Fruit fly (Drosophila melanogaster): ENCODE data around the gene CG2993.

DNA sequence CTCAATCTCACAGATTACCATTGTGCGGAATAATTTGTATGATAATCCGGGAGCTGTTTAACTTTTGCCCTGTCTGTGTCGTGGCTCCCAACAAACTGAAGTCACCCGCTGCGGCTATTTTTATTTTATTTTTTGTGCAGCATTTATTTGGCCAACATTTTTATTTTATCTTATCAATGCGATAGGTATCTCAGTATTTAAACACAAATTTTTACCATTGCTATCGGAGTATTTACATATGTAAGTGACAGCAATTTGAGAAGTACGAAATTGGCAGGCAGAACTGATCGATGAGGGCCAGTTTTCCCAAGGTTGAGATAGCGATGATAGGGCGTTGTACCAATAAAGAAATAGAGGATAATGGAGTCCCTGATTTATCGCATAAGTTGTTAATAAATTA lies 19.7 kb downstream of the CG2993 start, which contains the start of gene CG18746:
- TF ChIP-seq Vsx2 (GFP tag; optimal IDR thresholded peaks at IDR 0.05; ENCODE audit: partially characterized antibody) (no peak), Myc (optimal IDR thresholded peaks at IDR 0.05) (no peak), pan (optimal IDR thresholded peaks at IDR 0.05) (no peak)

Measured in whole organism, wandering third instar larva.